Worm (Caenorhabditis elegans) whole organism, midembryonic: ENCODE results near the gene C44H9.5.

Source experiments
- T22C8.4 ChIP-seq: fragments of 200-800 bp; sonication (Bioruptor generic); IDR thresholded peaks from 2 replicates; pipeline ENCODE4 v1.3.6; 2022; ENCODE audit warnings: missing genetic modification characterization, missing compliant biosample characterization
- cog-1 ChIP-seq: sonication (generic microtip); optimal IDR thresholded peaks from 2 replicates; lab custom pipeline; 2016; ENCODE audit warnings: missing genetic modification characterization, missing compliant biosample characterization
- flt-1 ChIP-seq: fragments of 200-800 bp; sonication (Bioruptor generic); IDR thresholded peaks from 2 replicates; pipeline ENCODE4 v1.3.6; 2022; ENCODE audit warnings: missing genetic modification characterization, missing compliant biosample characterization
- klf-2 ChIP-seq: fragments of 200-800 bp; sonication (Bioruptor generic); conservative IDR thresholded peaks from 2 replicates; pipeline ENCODE4 v1.3.6; 2022; ENCODE audit warnings: missing genetic modification reagents, missing genetic modification characterization, missing compliant biosample characterization
- med-1 ChIP-seq: sonication (generic microtip); optimal IDR thresholded peaks from 2 replicates; lab custom pipeline; 2017; ENCODE audit warnings: missing genetic modification characterization, mild to moderate bottlenecking, missing compliant biosample characterization, antibody characterized with exemption, missing genetic modification reagents; ENCODE audit not compliant: insufficient read depth
- ref-1 ChIP-seq: fragments of 200-800 bp; sonication (Bioruptor generic); conservative IDR thresholded peaks from 2 replicates; pipeline ENCODE4 v1.3.6; 2022; ENCODE audit warnings: missing genetic modification reagents, missing genetic modification characterization, missing compliant biosample characterization
- tab-1 ChIP-seq: fragments of 200-800 bp; sonication (Bioruptor generic); IDR thresholded peaks from 2 replicates; pipeline ENCODE4 v1.3.6; 2022; ENCODE audit warnings: missing genetic modification characterization, missing compliant biosample characterization
- ztf-23 ChIP-seq: fragments of 200-800 bp; sonication (Bioruptor generic); IDR thresholded peaks from 2 replicates; pipeline ENCODE4 v1.3.6; 2022; ENCODE audit warnings: missing genetic modification reagents, missing genetic modification characterization, missing compliant biosample characterization
- ztf-29 ChIP-seq: fragments of 200-800 bp; sonication (Bioruptor generic); IDR thresholded peaks from 2 replicates; pipeline ENCODE4 v1.3.6; 2022; ENCODE audit warnings: missing genetic modification reagents, missing genetic modification characterization, missing compliant biosample characterization

C44H9.5 gene

ce11 chrV:12852355-12852754 lies 2.7 kb upstream of the C44H9.5 start:
- TF ChIP-seq ref-1 (GFP tag; lab: Robert Waterston, UW) = no peak
- no peak for TF ChIP-seq T22C8.4
- TF ChIP-seq ztf-23 = no peak
- no peak for TF ChIP-seq med-1 (GFP tag; lab: Kevin White, UChicago)
- no peak for TF ChIP-seq ztf-29
- no peak for TF ChIP-seq cog-1
- no peak for TF ChIP-seq tab-1 (GFP tag; lab: Robert Waterston, UW)
- TF ChIP-seq klf-2 (GFP tag; lab: Robert Waterston, UW) = no peak
- no peak for TF ChIP-seq flt-1 (GFP tag; lab: Robert Waterston, UW)

ce11 chrV:12845247-12845646 lies 4.4 kb downstream of the C44H9.5 start, which contains the start of gene C44H9.6:
Gene C44H9.6 (minus strand): TSS chrV:12845347.
- TF ChIP-seq ref-1 (GFP tag; lab: Robert Waterston, UW) (no peak), flt-1 (GFP tag; lab: Robert Waterston, UW) (no peak)

- no peak for TF ChIP-seq ztf-23
- no peak for TF ChIP-seq cog-1
- TF ChIP-seq tab-1 (GFP tag; lab: Robert Waterston, UW) = no peak
- no peak for TF ChIP-seq med-1 (GFP tag; lab: Kevin White, UChicago)
Measured at ce11 chrV:12844748-12845147, 4.9 kb downstream of the C44H9.5 start.

- TF ChIP-seq ztf-29 (no peak), ref-1 (GFP tag; lab: Robert Waterston, UW) (no peak), med-1 (GFP tag; lab: Kevin White, UChicago) (no peak), flt-1 (GFP tag; lab: Robert Waterston, UW) (no peak), cog-1 (no peak), klf-2 (GFP tag; lab: Robert Waterston, UW) (no peak), ztf-23 (no peak), tab-1 (GFP tag; lab: Robert Waterston, UW) (no peak), T22C8.4 (no peak)
Measured at ce11 chrV:12835388-12835787, 14.3 kb downstream of the C44H9.5 start, which contains the start of gene C44H9.4. Gene C44H9.4 (plus strand): TSS chrV:12835688.

- TF ChIP-seq cog-1 = no peak
- TF ChIP-seq flt-1 (GFP tag; lab: Robert Waterston, UW) = no peak
- no peak for TF ChIP-seq med-1 (GFP tag; lab: Kevin White, UChicago)
- TF ChIP-seq ztf-23 = no peak
- TF ChIP-seq ref-1 (GFP tag; lab: Robert Waterston, UW) = no peak
- TF ChIP-seq T22C8.4 = no peak
- TF ChIP-seq tab-1 (GFP tag; lab: Robert Waterston, UW) = no peak
- TF ChIP-seq klf-2 (GFP tag; lab: Robert Waterston, UW) = no peak
- TF ChIP-seq ztf-29 = no peak
Measured at ce11 chrV:12827219-12827618, 22.4 kb downstream of the C44H9.5 start, which contains the start of gene ugt-15. Gene ugt-15 (plus strand): TSS chrV:12827519.

- TF ChIP-seq cog-1 (no peak), klf-2 (GFP tag; lab: Robert Waterston, UW) (no peak), ztf-29 (no peak), flt-1 (GFP tag; lab: Robert Waterston, UW) (no peak), ztf-23 (no peak), tab-1 (GFP tag; lab: Robert Waterston, UW) (no peak), ref-1 (GFP tag; lab: Robert Waterston, UW) (no peak), med-1 (GFP tag; lab: Kevin White, UChicago) (no peak), T22C8.4 (no peak)
Measured at ce11 chrV:12824777-12825176, 24.9 kb downstream of the C44H9.5 start, which contains the start of gene ugt-16. Gene ugt-16 (plus strand): TSS chrV:12825024.

ce11 chrV:12822065-12822464 lies 27.6 kb downstream of the C44H9.5 start:
- no peak for TF ChIP-seq ztf-23
- no peak for TF ChIP-seq cog-1
- TF ChIP-seq T22C8.4 = no peak
- TF ChIP-seq med-1 (GFP tag; lab: Kevin White, UChicago) = no peak
- TF ChIP-seq ref-1 (GFP tag; lab: Robert Waterston, UW) = no peak
- no peak for TF ChIP-seq tab-1 (GFP tag; lab: Robert Waterston, UW)
- no peak for TF ChIP-seq ztf-29
- TF ChIP-seq klf-2 (GFP tag; lab: Robert Waterston, UW) = no peak
- no peak for TF ChIP-seq flt-1 (GFP tag; lab: Robert Waterston, UW)

- no peak for TF ChIP-seq ztf-29
- TF ChIP-seq flt-1 (GFP tag; lab: Robert Waterston, UW) = no peak
- no peak for TF ChIP-seq ztf-23
- TF ChIP-seq cog-1 = no peak
- no peak for TF ChIP-seq tab-1 (GFP tag; lab: Robert Waterston, UW)
- no peak for TF ChIP-seq med-1 (GFP tag; lab: Kevin White, UChicago)
Measured at ce11 chrV:12819792-12820453, 29.7 kb downstream of the C44H9.5 start, which contains the start of the genes ZC443.4 and ugt-18. Gene ZC443.4 (minus strand): TSS chrV:12819886. Gene ugt-18 (plus strand): TSS chrV:12820260.

ce11 chrV:12819155-12819554 lies 30.5 kb downstream of the C44H9.5 start:
- TF ChIP-seq cog-1 = no peak
- TF ChIP-seq flt-1 (GFP tag; lab: Robert Waterston, UW) = no peak
- no peak for TF ChIP-seq ztf-29

ce11 chrV:12818486-12818885 lies 31.2 kb downstream of the C44H9.5 start:
- no peak for TF ChIP-seq T22C8.4

ce11 chrV:12816672-12817071 lies 33.0 kb downstream of the C44H9.5 start:
- TF ChIP-seq T22C8.4 (no peak), flt-1 (GFP tag; lab: Robert Waterston, UW) (no peak), tab-1 (GFP tag; lab: Robert Waterston, UW) (no peak)
